Fruit fly (Drosophila melanogaster) whole organism, embryonic: ENCODE results near the gene CG17111.
A peak's percentile ranks its signal among the peaks of the same experiment; 100 is the strongest.

ENCODE experiments used
- Antp ChIP-seq: fragments of 200-800 bp; sonication (Bioruptor generic); optimal IDR thresholded peaks from 3 replicates; lab custom pipeline; 2016; ENCODE audit warnings: missing biosample characterization, missing genetic modification characterization
- Bteb2 ChIP-seq: fragments of 200-800 bp; sonication (Bioruptor generic); optimal IDR thresholded peaks from 2 replicates; lab custom pipeline; 2016; ENCODE audit warnings: missing biosample characterization, missing genetic modification characterization
- CG10267 ChIP-seq: fragments of 200-800 bp; sonication (Bioruptor generic); optimal IDR thresholded peaks from 2 replicates; lab custom pipeline; 2018; ENCODE audit warnings: missing biosample characterization, mild to moderate bottlenecking, missing genetic modification characterization, moderate library complexity
- CG10979 ChIP-seq: fragments of 200-800 bp; sonication (Bioruptor generic); optimal IDR thresholded peaks from 2 replicates; lab custom pipeline; 2018; ENCODE audit warnings: missing biosample characterization, mild to moderate bottlenecking, missing genetic modification characterization, moderate library complexity
- CG12769 ChIP-seq: fragments of 200-800 bp; sonication (Bioruptor generic); optimal IDR thresholded peaks from 2 replicates; lab custom pipeline; 2019; ENCODE audit warnings: missing biosample characterization, mild to moderate bottlenecking, missing genetic modification characterization, moderate library complexity
- CG13624 ChIP-seq: fragments of 200-800 bp; sonication (Bioruptor generic); optimal IDR thresholded peaks from 2 replicates; lab custom pipeline; 2016; ENCODE audit warnings: missing biosample characterization, missing genetic modification characterization
- CG15011 ChIP-seq: fragments of 200-800 bp; sonication (Bioruptor generic); optimal IDR thresholded peaks from 3 replicates; lab custom pipeline; 2018; ENCODE audit warnings: missing biosample characterization, mild to moderate bottlenecking, missing genetic modification characterization
- CG15269 ChIP-seq: fragments of 200-800 bp; sonication (Bioruptor generic); optimal IDR thresholded peaks from 2 replicates; lab custom pipeline; 2018; ENCODE audit warnings: missing biosample characterization, mild to moderate bottlenecking, missing genetic modification characterization, moderate library complexity
- CG1602 ChIP-seq: fragments of 200-800 bp; sonication (Bioruptor generic); optimal IDR thresholded peaks from 3 replicates; lab custom pipeline; 2016; ENCODE audit warnings: missing biosample characterization, missing genetic modification characterization
- CG1647 ChIP-seq: fragments of 200-800 bp; sonication (Bioruptor generic); optimal IDR thresholded peaks from 3 replicates; lab custom pipeline; 2016; ENCODE audit warnings: missing biosample characterization, missing genetic modification characterization
- CG18476 ChIP-seq: fragments of 200-800 bp; sonication (Bioruptor generic); optimal IDR thresholded peaks from 2 replicates; lab custom pipeline; 2016; ENCODE audit warnings: missing biosample characterization, mild to moderate bottlenecking, missing genetic modification characterization
- CG18599 ChIP-seq: fragments of 200-800 bp; sonication (Bioruptor generic); optimal IDR thresholded peaks from 3 replicates; lab custom pipeline; 2017; ENCODE audit warnings: missing biosample characterization, missing genetic modification characterization, mild to moderate bottlenecking, moderate library complexity, missing genetic modification reagents
- CG18764 ChIP-seq: fragments of 200-800 bp; sonication (Bioruptor generic); optimal IDR thresholded peaks from 3 replicates; lab custom pipeline; 2016; ENCODE audit warnings: missing biosample characterization, missing genetic modification characterization
- CG31388 ChIP-seq: fragments of 200-800 bp; sonication (Bioruptor generic); optimal IDR thresholded peaks from 2 replicates; lab custom pipeline; 2016; ENCODE audit warnings: missing biosample characterization, missing genetic modification characterization
- CG3163 ChIP-seq: fragments of 200-800 bp; sonication (Bioruptor generic); optimal IDR thresholded peaks from 3 replicates; lab custom pipeline; 2016; ENCODE audit warnings: missing biosample characterization, missing genetic modification characterization
- CG34422 ChIP-seq: fragments of 200-800 bp; sonication (Bioruptor generic); IDR thresholded peaks from 3 replicates; pipeline ENCODE4 v1.3.6; 2022; ENCODE audit warnings: missing biosample characterization, missing genetic modification characterization
- CG4617 ChIP-seq: fragments of 200-800 bp; sonication (Bioruptor generic); optimal IDR thresholded peaks from 3 replicates; lab custom pipeline; 2016; ENCODE audit warnings: missing biosample characterization, missing genetic modification characterization, borderline replicate concordance
- CG8290 ChIP-seq, 3 experiments: fragments of 200-800 bp; sonication (Bioruptor generic); optimal IDR thresholded peaks; 2 replicates each; lab custom pipeline; 2016 to 2019; ENCODE audit warnings: missing biosample characterization in 3 of 3, missing genetic modification characterization in 3 of 3, mild to moderate bottlenecking in 2 of 3, moderate library complexity in 1 of 3
- CG8359 ChIP-seq: fragments of 200-800 bp; sonication (Bioruptor generic); optimal IDR thresholded peaks from 2 replicates; lab custom pipeline; 2017; ENCODE audit warnings: missing biosample characterization, mild to moderate bottlenecking, missing genetic modification characterization, borderline replicate concordance
- CG8944 ChIP-seq: fragments of 200-800 bp; sonication (Bioruptor generic); optimal IDR thresholded peaks from 3 replicates; lab custom pipeline; 2016; ENCODE audit warnings: missing biosample characterization, missing genetic modification characterization
- CG9215 ChIP-seq: fragments of 200-800 bp; sonication (Bioruptor generic); IDR thresholded peaks from 2 replicates; pipeline ENCODE4 v1.3.6; 2022; ENCODE audit warnings: missing biosample characterization, missing genetic modification characterization
- CkIIα-i1 ChIP-seq: fragments of 200-800 bp; sonication (Bioruptor generic); IDR thresholded peaks from 2 replicates; pipeline ENCODE4 v1.3.6; 2022; ENCODE audit warnings: missing biosample characterization, missing genetic modification characterization
- D ChIP-seq, 2 experiments: fragments of 200-800 bp in 1 of 2; fragments of >200 bp in 1 of 2; sonication (Bioruptor generic) in 1 of 2; optimal IDR thresholded peaks; 2 replicates in 1 of 2; 3 replicates in 1 of 2; lab custom pipeline; 2017; ENCODE audit warnings: mild to moderate bottlenecking in 1 of 2, missing biosample characterization in 1 of 2, missing genetic modification characterization in 1 of 2, missing genetic modification reagents in 1 of 2
- Doc2 ChIP-seq: fragments of 200-800 bp; sonication (Bioruptor generic); IDR thresholded peaks from 2 replicates; pipeline ENCODE4 v1.3.6; 2022; ENCODE audit warnings: missing biosample characterization, missing genetic modification characterization
- E2f1 ChIP-seq: fragments of 200-800 bp; sonication (Bioruptor generic); IDR thresholded peaks from 2 replicates; pipeline ENCODE4 v1.3.6; 2022; ENCODE audit warnings: missing biosample characterization, missing genetic modification characterization
- HLH4C ChIP-seq: fragments of 200-800 bp; sonication (Bioruptor generic); IDR thresholded peaks from 3 replicates; pipeline ENCODE4 v1.3.6; 2022; ENCODE audit warnings: missing biosample characterization, missing genetic modification characterization; ENCODE audit not compliant: partially characterized antibody
- Kr ChIP-seq: fragments of 200-800 bp; sonication (Bioruptor generic); optimal IDR thresholded peaks from 2 replicates; lab custom pipeline; 2017; ENCODE audit warnings: missing biosample characterization, mild to moderate bottlenecking, missing genetic modification characterization
- Mad ChIP-seq: fragments of 200-800 bp; sonication (Bioruptor generic); optimal IDR thresholded peaks from 2 replicates; lab custom pipeline; 2016; ENCODE audit warnings: missing biosample characterization, missing genetic modification characterization
- Opbp ChIP-seq: fragments of 200-800 bp; sonication (Bioruptor generic); IDR thresholded peaks from 3 replicates; pipeline ENCODE4 v1.3.6; 2022; ENCODE audit warnings: missing biosample characterization, missing genetic modification characterization; ENCODE audit not compliant: partially characterized antibody
- Six4 ChIP-seq: fragments of 200-800 bp; sonication (Bioruptor generic); optimal IDR thresholded peaks from 2 replicates; lab custom pipeline; 2016; ENCODE audit warnings: missing biosample characterization, missing genetic modification characterization
- TFAM ChIP-seq: fragments of 200-800 bp; sonication (Bioruptor generic); optimal IDR thresholded peaks from 2 replicates; lab custom pipeline; 2017; ENCODE audit warnings: missing biosample characterization, missing genetic modification characterization, inconsistent platforms
- Taf1 ChIP-seq: fragments of 200-800 bp; sonication (Bioruptor generic); IDR thresholded peaks from 2 replicates; pipeline ENCODE4 v1.3.6; 2022; ENCODE audit warnings: missing biosample characterization, missing genetic modification characterization
- Trl ChIP-seq, 3 experiments: fragments of >200 bp in 2 of 3; fragments of 200-800 bp in 1 of 3; sonication (Bioruptor generic) in 1 of 3; optimal IDR thresholded peaks; 2 replicates in 1 of 3; 3 replicates in 2 of 3; lab custom pipeline; 2016 to 2017; ENCODE audit warnings: missing biosample characterization in 1 of 3, missing genetic modification characterization in 1 of 3
- chinmo ChIP-seq: fragments of 200-800 bp; sonication (Bioruptor generic); IDR thresholded peaks from 4 replicates; pipeline ENCODE4 v1.3.6; 2022; ENCODE audit warnings: missing biosample characterization, missing genetic modification characterization; ENCODE audit not compliant: partially characterized antibody
- cwo ChIP-seq: fragments of 200-800 bp; sonication (Bioruptor generic); optimal IDR thresholded peaks from 3 replicates; lab custom pipeline; 2017; ENCODE audit warnings: missing biosample characterization, missing genetic modification characterization, mild to moderate bottlenecking, moderate library complexity, missing genetic modification reagents
- dan ChIP-seq: fragments of 200-800 bp; sonication (Bioruptor generic); IDR thresholded peaks from 2 replicates; pipeline ENCODE4 v1.3.6; 2022; ENCODE audit warnings: missing biosample characterization, missing genetic modification characterization
- esg ChIP-seq: fragments of 200-800 bp; sonication (Bioruptor generic); conservative IDR thresholded peaks from 2 replicates; pipeline ENCODE4 v1.3.6; 2022; ENCODE audit warnings: missing biosample characterization, missing genetic modification characterization
- her ChIP-seq: fragments of 200-800 bp; sonication (Bioruptor generic); optimal IDR thresholded peaks from 2 replicates; lab custom pipeline; 2016; ENCODE audit warnings: missing biosample characterization, missing genetic modification characterization
- hkb ChIP-seq, 2 experiments: fragments of 200-800 bp in 1 of 2; fragments of >200 bp in 1 of 2; sonication (Bioruptor generic) in 1 of 2; IDR thresholded peaks in 1 of 2; optimal IDR thresholded peaks in 1 of 2; 2 replicates each; pipeline versions ENCODE4 v1.3.6 to Lab custom; 2017 to 2022; ENCODE audit warnings: missing biosample characterization in 1 of 2, missing genetic modification characterization in 1 of 2
- lilli ChIP-seq: fragments of 200-800 bp; sonication (Bioruptor generic); optimal IDR thresholded peaks from 3 replicates; lab custom pipeline; 2016; ENCODE audit warnings: missing biosample characterization, missing genetic modification characterization
- nerfin-1 ChIP-seq: fragments of 200-800 bp; sonication (Bioruptor generic); optimal IDR thresholded peaks from 3 replicates; lab custom pipeline; 2019; ENCODE audit warnings: missing biosample characterization, mild to moderate bottlenecking, missing genetic modification characterization, moderate library complexity
- pho ChIP-seq: fragments of 200-800 bp; sonication (Bioruptor generic); optimal IDR thresholded peaks from 2 replicates; lab custom pipeline; 2016; ENCODE audit warnings: missing biosample characterization, missing genetic modification characterization
- scrt ChIP-seq: fragments of 200-800 bp; sonication (Bioruptor generic); optimal IDR thresholded peaks from 2 replicates; lab custom pipeline; 2018; ENCODE audit warnings: missing biosample characterization, mild to moderate bottlenecking, missing genetic modification characterization, moderate library complexity
- sens ChIP-seq: fragments of 200-800 bp; sonication (Bioruptor generic); peaks from one replicate; lab custom pipeline; 2016; ENCODE audit warnings: missing biosample characterization, missing genetic modification characterization
- slbo ChIP-seq: fragments of 200-800 bp; sonication (Bioruptor generic); IDR thresholded peaks from 2 replicates; pipeline ENCODE4 v1.3.6; 2022; ENCODE audit warnings: missing biosample characterization, missing genetic modification characterization
- sug ChIP-seq: fragments of 200-800 bp; optimal IDR thresholded peaks from 2 replicates; lab custom pipeline; 2019; ENCODE audit warnings: missing biosample characterization, mild to moderate bottlenecking, missing genetic modification characterization, moderate library complexity
- tx ChIP-seq: fragments of 200-800 bp; sonication (Bioruptor generic); optimal IDR thresholded peaks from 2 replicates; lab custom pipeline; 2016; ENCODE audit warnings: missing biosample characterization, missing genetic modification characterization

Gene CG17111

DNA sequence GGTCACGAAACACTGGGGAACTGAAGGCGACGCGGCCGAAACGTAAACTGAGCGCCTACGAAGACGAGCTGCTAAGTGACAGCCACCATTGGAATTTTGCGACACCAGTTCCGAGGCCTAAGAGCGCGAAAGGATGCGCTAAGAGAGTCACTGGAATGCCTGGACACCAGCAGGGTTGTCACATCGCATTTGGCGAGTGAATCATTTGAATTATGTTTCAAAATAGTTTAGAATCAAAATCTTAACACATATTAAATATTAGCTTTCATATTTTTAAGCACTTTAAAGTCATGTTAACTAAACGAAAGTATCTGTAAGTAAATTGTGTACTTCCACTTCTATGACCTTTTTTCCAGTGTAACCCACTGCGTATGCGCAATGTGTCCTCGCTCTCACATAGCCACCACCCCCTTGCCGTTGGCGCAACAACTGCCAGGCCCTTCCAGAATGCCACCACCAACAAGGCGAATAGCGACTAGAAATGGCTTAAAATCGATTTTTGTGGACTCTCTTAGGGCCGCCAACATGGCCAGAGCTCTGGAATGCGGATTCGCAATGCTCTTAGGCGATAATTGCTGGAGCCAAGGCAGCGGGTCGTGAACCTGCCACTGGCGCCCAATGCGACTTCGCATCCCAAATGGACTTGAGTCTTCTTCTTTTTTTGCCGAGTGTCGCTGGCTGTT lies 45.8 kb upstream of the CG17111 start, which contains the start of gene Cow:
Gene Cow (minus strand): TSS at position 51 of the 683 bp plus-strand sequence.
- TF ChIP-seq E2f1 (GFP tag; lab: Robert Waterston, UW), result peak; percentile 74
- TF ChIP-seq CG18476 (GFP tag; lab: Kevin White, UChicago), result peak; percentile 51
- peak; percentile 32 for TF ChIP-seq her
- TF ChIP-seq CG9215 (GFP tag; lab: Robert Waterston, UW), result peak; percentile 69
- peak; percentile 71 for TF ChIP-seq CG15269 (tag; lab: Kevin White, UChicago)
- peak; percentile 3 for TF ChIP-seq CG15011 (GFP tag; lab: Kevin White, UChicago)
- peak; percentile 89 for TF ChIP-seq sens (GFP tag; lab: Kevin White, UChicago)
- no peak for TF ChIP-seq dan (GFP tag; lab: Robert Waterston, UW)
- no peak for TF ChIP-seq D (optimal IDR thresholded peaks at IDR 0.05; lab: Kevin White, UChicago)
- TF ChIP-seq D (GFP tag; optimal IDR thresholded peaks at IDR 0.05; lab: Kevin White, UChicago), result no peak
- no peak for TF ChIP-seq CG8359
- peak; percentile 73 for TF ChIP-seq scrt (GFP tag; lab: Kevin White, UChicago)
- TF ChIP-seq HLH4C, result no peak
- TF ChIP-seq CG31388 (GFP tag; lab: Kevin White, UChicago), result no peak
- TF ChIP-seq CG1647, result no peak
- TF ChIP-seq nerfin-1 (tag; lab: Kevin White, UChicago), result peak; percentile 40
- TF ChIP-seq CG8290 (GFP tag; optimal IDR thresholded peaks at IDR 0.05; lab: Kevin White, UChicago), result no peak
- peak in 1 of 2 experiments; percentile 85 for TF ChIP-seq CG8290 (tag; optimal IDR thresholded peaks at IDR 0.05; lab: Kevin White, UChicago)
- peak; percentile 30 for TF ChIP-seq CG10979 (tag; lab: Kevin White, UChicago)
- TF ChIP-seq Mad (GFP tag; lab: Kevin White, UChicago), result peak; percentile 16
- TF ChIP-seq Antp (GFP tag; lab: Kevin White, UChicago), result peak; percentile 32
- peak; percentile 72 for TF ChIP-seq cwo (GFP tag; lab: Kevin White, UChicago)
- peak; percentile 11 for TF ChIP-seq tx (GFP tag; lab: Kevin White, UChicago)
- TF ChIP-seq CG4617 (GFP tag; lab: Kevin White, UChicago), result no peak
- TF ChIP-seq TFAM (GFP tag; lab: Kevin White, UChicago), result no peak
- peak in 1 of 2 experiments; percentile 56 for TF ChIP-seq Trl (optimal IDR thresholded peaks at IDR 0.05; lab: Kevin White, UChicago)
- TF ChIP-seq Trl (GFP tag; optimal IDR thresholded peaks at IDR 0.05; lab: Kevin White, UChicago), result peak; percentile 49
- no peak for TF ChIP-seq Opbp (GFP tag; lab: Robert Waterston, UW)
- TF ChIP-seq CG1602 (GFP tag; lab: Kevin White, UChicago), result no peak
- TF ChIP-seq slbo, result peak; percentile 75
- no peak for TF ChIP-seq Kr
- no peak for TF ChIP-seq chinmo
- TF ChIP-seq esg, result peak; percentile 62
- peak; percentile 93 for TF ChIP-seq CG18599 (GFP tag; lab: Kevin White, UChicago)
- peak; percentile 20 for TF ChIP-seq Six4 (GFP tag; lab: Kevin White, UChicago)
- TF ChIP-seq hkb (optimal IDR thresholded peaks at IDR 0.05; lab: Kevin White, UChicago), result no peak
- peak; percentile 77 for TF ChIP-seq hkb (GFP tag; IDR thresholded peaks at IDR 0.05; lab: Robert Waterston, UW)
- TF ChIP-seq lilli (GFP tag; lab: Kevin White, UChicago), result peak; percentile 74
- TF ChIP-seq pho (GFP tag; lab: Kevin White, UChicago), result peak; percentile 69
- peak; percentile 54 for TF ChIP-seq CG13624 (GFP tag; lab: Kevin White, UChicago)
- peak; percentile 63 for TF ChIP-seq Taf1
- TF ChIP-seq CG34422, result peak; percentile 43; the same call in 1 of the 3 replicates
- TF ChIP-seq CG8944 (GFP tag; lab: Kevin White, UChicago), result no peak
- TF ChIP-seq CG3163 (GFP tag; lab: Kevin White, UChicago), result peak; percentile 85
- no peak for TF ChIP-seq CkIIα-i1 (GFP tag; lab: Robert Waterston, UW)
- TF ChIP-seq sug (tag; lab: Kevin White, UChicago), result peak; percentile 23
- TF ChIP-seq Doc2 (GFP tag; lab: Robert Waterston, UW), result no peak
- peak; percentile 90 for TF ChIP-seq CG12769 (tag; lab: Kevin White, UChicago)
- TF ChIP-seq Bteb2 (GFP tag; lab: Kevin White, UChicago), result peak; percentile 54
- peak; percentile 3 for TF ChIP-seq CG18764 (GFP tag; lab: Kevin White, UChicago)
- peak; percentile 13 for TF ChIP-seq CG10267 (tag; lab: Kevin White, UChicago)
